Worm (Caenorhabditis elegans) whole organism, midembryonic: ENCODE measurements around the gene F38B6.4.

Experiments used
- T22C8.4 ChIP-seq: fragments of 200-800 bp; sonication (Bioruptor generic); IDR thresholded peaks from 2 replicates; pipeline ENCODE4 v1.3.6; 2022; ENCODE audit warnings: missing genetic modification characterization, missing compliant biosample characterization
- cog-1 ChIP-seq: sonication (generic microtip); optimal IDR thresholded peaks from 2 replicates; lab custom pipeline; 2016; ENCODE audit warnings: missing genetic modification characterization, missing compliant biosample characterization
- flt-1 ChIP-seq: fragments of 200-800 bp; sonication (Bioruptor generic); IDR thresholded peaks from 2 replicates; pipeline ENCODE4 v1.3.6; 2022; ENCODE audit warnings: missing genetic modification characterization, missing compliant biosample characterization
- klf-2 ChIP-seq: fragments of 200-800 bp; sonication (Bioruptor generic); conservative IDR thresholded peaks from 2 replicates; pipeline ENCODE4 v1.3.6; 2022; ENCODE audit warnings: missing genetic modification reagents, missing genetic modification characterization, missing compliant biosample characterization
- med-1 ChIP-seq: sonication (generic microtip); optimal IDR thresholded peaks from 2 replicates; lab custom pipeline; 2017; ENCODE audit warnings: missing genetic modification characterization, mild to moderate bottlenecking, missing compliant biosample characterization, antibody characterized with exemption, missing genetic modification reagents; ENCODE audit not compliant: insufficient read depth
- ref-1 ChIP-seq: fragments of 200-800 bp; sonication (Bioruptor generic); conservative IDR thresholded peaks from 2 replicates; pipeline ENCODE4 v1.3.6; 2022; ENCODE audit warnings: missing genetic modification reagents, missing genetic modification characterization, missing compliant biosample characterization
- ztf-23 ChIP-seq: fragments of 200-800 bp; sonication (Bioruptor generic); IDR thresholded peaks from 2 replicates; pipeline ENCODE4 v1.3.6; 2022; ENCODE audit warnings: missing genetic modification reagents, missing genetic modification characterization, missing compliant biosample characterization
- ztf-29 ChIP-seq: fragments of 200-800 bp; sonication (Bioruptor generic); IDR thresholded peaks from 2 replicates; pipeline ENCODE4 v1.3.6; 2022; ENCODE audit warnings: missing genetic modification reagents, missing genetic modification characterization, missing compliant biosample characterization

- TF ChIP-seq ztf-29 (GFP tag; lab: Robert Waterston, UW) (no peak), klf-2 (GFP tag; lab: Robert Waterston, UW) (no peak), T22C8.4 (GFP tag; lab: Robert Waterston, UW) (no peak), ref-1 (GFP tag; lab: Robert Waterston, UW) (no peak), med-1 (GFP tag; lab: Kevin White, UChicago) (no peak), flt-1 (no peak), cog-1 (tag; lab: Kevin White, UChicago) (no peak), ztf-23 (no peak)
These were observed 25.1 kb upstream of the F38B6.4 start for ce11 chrX:6649573-6649972.
